Fruit fly (Drosophila melanogaster) Kc167 (cell line): ENCODE results near the gene corolla.

Experiments
- Sin3A ChIP-seq: fragments of >200 bp; optimal IDR thresholded peaks from 2 replicates; lab custom pipeline; 2018; ENCODE audit warnings: missing external identifiers
- h ChIP-seq: fragments of >200 bp; optimal IDR thresholded peaks from 3 replicates; lab custom pipeline; 2018; ENCODE audit warnings: missing external identifiers
- ttk ChIP-seq: sonication (Bioruptor generic); optimal IDR thresholded peaks from 2 replicates; lab custom pipeline; 2017; ENCODE audit warnings: missing external identifiers

- no peak for TF ChIP-seq ttk (lab: Kevin White, UChicago)
- TF ChIP-seq Sin3A (lab: Kevin White, UChicago), result no peak
- no peak for TF ChIP-seq h (lab: Kevin White, UChicago)
Measured at dm6 chrX:17622187-17622586, 9.7 kb downstream of the corolla start.
